Fruit fly (Drosophila melanogaster) whole organism, embryonic: ENCODE results near the gene MED27.

Source experiments
- ATbp ChIP-seq: fragments of 200-800 bp; sonication (Bioruptor generic); optimal IDR thresholded peaks from 2 replicates; lab custom pipeline; 2017; ENCODE audit warnings: missing biosample characterization, mild to moderate bottlenecking, missing genetic modification characterization, missing genetic modification reagents
- CG10267 ChIP-seq: fragments of 200-800 bp; sonication (Bioruptor generic); optimal IDR thresholded peaks from 2 replicates; lab custom pipeline; 2018; ENCODE audit warnings: missing biosample characterization, mild to moderate bottlenecking, missing genetic modification characterization, moderate library complexity
- CG10431 ChIP-seq: fragments of 200-800 bp; sonication (Bioruptor generic); optimal IDR thresholded peaks from 3 replicates; lab custom pipeline; 2018; ENCODE audit warnings: missing biosample characterization, mild to moderate bottlenecking, missing genetic modification characterization
- CG11247 ChIP-seq: fragments of 200-800 bp; sonication (Bioruptor generic); IDR thresholded peaks from 2 replicates; pipeline ENCODE4 v1.3.6; 2022; ENCODE audit warnings: missing biosample characterization, missing genetic modification characterization
- CG12155 ChIP-seq: fragments of 200-800 bp; sonication (Bioruptor generic); optimal IDR thresholded peaks from 3 replicates; lab custom pipeline; 2016; ENCODE audit warnings: missing biosample characterization, missing genetic modification characterization
- CG13775 ChIP-seq: fragments of 200-800 bp; sonication (Bioruptor generic); optimal IDR thresholded peaks from 3 replicates; lab custom pipeline; 2017; ENCODE audit warnings: missing biosample characterization, mild to moderate bottlenecking, missing genetic modification characterization
- CG14441 ChIP-seq: fragments of 200-800 bp; sonication (Bioruptor generic); IDR thresholded peaks from 2 replicates; pipeline ENCODE4 v1.3.6; 2022; ENCODE audit warnings: missing biosample characterization, missing genetic modification characterization
- CG15601 ChIP-seq: fragments of 200-800 bp; sonication (Bioruptor generic); optimal IDR thresholded peaks from 3 replicates; lab custom pipeline; 2019; ENCODE audit warnings: missing biosample characterization, mild to moderate bottlenecking, missing genetic modification characterization, moderate library complexity
- CG15696 ChIP-seq: fragments of 200-800 bp; sonication (Bioruptor generic); optimal IDR thresholded peaks from 2 replicates; lab custom pipeline; 2019; ENCODE audit warnings: missing biosample characterization, mild to moderate bottlenecking, missing genetic modification characterization, moderate library complexity
- CG1832 ChIP-seq: fragments of 200-800 bp; sonication (Bioruptor generic); optimal IDR thresholded peaks from 2 replicates; lab custom pipeline; 2017; ENCODE audit warnings: missing biosample characterization, mild to moderate bottlenecking, missing genetic modification characterization, inconsistent platforms
- CG18764 ChIP-seq: fragments of 200-800 bp; sonication (Bioruptor generic); optimal IDR thresholded peaks from 3 replicates; lab custom pipeline; 2016; ENCODE audit warnings: missing biosample characterization, missing genetic modification characterization
- CG30403 ChIP-seq: fragments of 200-800 bp; sonication (Bioruptor generic); optimal IDR thresholded peaks from 3 replicates; lab custom pipeline; 2016; ENCODE audit warnings: missing biosample characterization, missing genetic modification characterization
- CG3847 ChIP-seq: fragments of 200-800 bp; sonication (Bioruptor generic); IDR thresholded peaks from 2 replicates; pipeline ENCODE4 v1.3.6; 2022; ENCODE audit warnings: missing biosample characterization, missing genetic modification characterization
- CG4282 ChIP-seq: fragments of 200-800 bp; sonication (Bioruptor generic); optimal IDR thresholded peaks from 2 replicates; lab custom pipeline; 2016; ENCODE audit warnings: missing biosample characterization, missing genetic modification characterization
- CG4404 ChIP-seq: fragments of 200-800 bp; sonication (Bioruptor generic); IDR thresholded peaks from 2 replicates; pipeline ENCODE4 v1.3.6; 2022; ENCODE audit warnings: missing biosample characterization, missing genetic modification characterization
- CG9876 ChIP-seq: fragments of 200-800 bp; sonication (Bioruptor generic); optimal IDR thresholded peaks from 2 replicates; lab custom pipeline; 2016; ENCODE audit warnings: missing biosample characterization, missing genetic modification characterization
- Chrac-16 ChIP-seq: fragments of 200-800 bp; sonication (Bioruptor generic); optimal IDR thresholded peaks from 3 replicates; lab custom pipeline; 2016; ENCODE audit warnings: missing biosample characterization, missing genetic modification characterization
- CrebB ChIP-seq: fragments of 200-800 bp; sonication (Bioruptor generic); optimal IDR thresholded peaks from 3 replicates; lab custom pipeline; 2018; ENCODE audit warnings: missing biosample characterization, mild to moderate bottlenecking, missing genetic modification characterization
- D ChIP-seq, 2 experiments: fragments of 200-800 bp in 1 of 2; fragments of >200 bp in 1 of 2; sonication (Bioruptor generic) in 1 of 2; optimal IDR thresholded peaks; 2 replicates in 1 of 2; 3 replicates in 1 of 2; lab custom pipeline; 2017; ENCODE audit warnings: mild to moderate bottlenecking in 1 of 2, missing biosample characterization in 1 of 2, missing genetic modification characterization in 1 of 2, missing genetic modification reagents in 1 of 2
- Dad ChIP-seq: fragments of 200-800 bp; sonication (Bioruptor generic); optimal IDR thresholded peaks from 3 replicates; lab custom pipeline; 2016; ENCODE audit warnings: missing biosample characterization, missing genetic modification characterization
- Doc3 ChIP-seq: fragments of 200-800 bp; sonication (Bioruptor generic); IDR thresholded peaks from 3 replicates; pipeline ENCODE4 v1.3.6; 2022; ENCODE audit warnings: missing biosample characterization, missing genetic modification characterization; ENCODE audit not compliant: partially characterized antibody
- E2f1 ChIP-seq: fragments of 200-800 bp; sonication (Bioruptor generic); IDR thresholded peaks from 2 replicates; pipeline ENCODE4 v1.3.6; 2022; ENCODE audit warnings: missing biosample characterization, missing genetic modification characterization
- E2f2 ChIP-seq: fragments of 200-800 bp; sonication (Bioruptor generic); IDR thresholded peaks from 2 replicates; pipeline ENCODE4 v1.3.6; 2022; ENCODE audit warnings: missing biosample characterization, missing genetic modification characterization
- ERR ChIP-seq: fragments of 200-800 bp; sonication (Bioruptor generic); optimal IDR thresholded peaks from 2 replicates; lab custom pipeline; 2016; ENCODE audit warnings: missing biosample characterization, missing genetic modification characterization
- Ets97D ChIP-seq: fragments of 200-800 bp; sonication (Bioruptor generic); optimal IDR thresholded peaks from 3 replicates; lab custom pipeline; 2016; ENCODE audit warnings: missing biosample characterization, missing genetic modification characterization
- Fer2 ChIP-seq: fragments of 200-800 bp; sonication (Bioruptor generic); optimal IDR thresholded peaks from 2 replicates; lab custom pipeline; 2018; ENCODE audit warnings: missing biosample characterization, mild to moderate bottlenecking, missing genetic modification characterization, moderate library complexity
- HmgD ChIP-seq: fragments of 200-800 bp; sonication (Bioruptor generic); optimal IDR thresholded peaks from 3 replicates; lab custom pipeline; 2016; ENCODE audit warnings: missing biosample characterization, missing genetic modification characterization
- HmgZ ChIP-seq: fragments of 200-800 bp; sonication (Bioruptor generic); optimal IDR thresholded peaks from 2 replicates; lab custom pipeline; 2018; ENCODE audit warnings: missing biosample characterization, mild to moderate bottlenecking, missing genetic modification characterization
- Jarid2 ChIP-seq: fragments of 200-800 bp; sonication (Bioruptor generic); optimal IDR thresholded peaks from 3 replicates; lab custom pipeline; 2017; ENCODE audit warnings: mild to moderate bottlenecking, missing biosample characterization, missing genetic modification reagents, missing genetic modification characterization
- Med ChIP-seq: fragments of 200-800 bp; sonication (Bioruptor generic); peaks from one replicate; lab custom pipeline; 2016; ENCODE audit warnings: missing biosample characterization, missing genetic modification characterization, mild to moderate bottlenecking, inconsistent platforms, moderate library complexity
- Myb ChIP-seq: fragments of 200-800 bp; sonication (Bioruptor generic); optimal IDR thresholded peaks from 2 replicates; lab custom pipeline; 2016; ENCODE audit warnings: missing biosample characterization, missing genetic modification characterization
- Nf-YC ChIP-seq: fragments of 200-800 bp; optimal IDR thresholded peaks from 3 replicates; lab custom pipeline; 2019; ENCODE audit warnings: missing biosample characterization, mild to moderate bottlenecking, missing genetic modification characterization, moderate library complexity
- Oli ChIP-seq: fragments of 200-800 bp; sonication (Bioruptor generic); optimal IDR thresholded peaks from 2 replicates; lab custom pipeline; 2018; ENCODE audit warnings: missing biosample characterization, mild to moderate bottlenecking, missing genetic modification characterization, moderate library complexity
- Six4 ChIP-seq: fragments of 200-800 bp; sonication (Bioruptor generic); optimal IDR thresholded peaks from 2 replicates; lab custom pipeline; 2016; ENCODE audit warnings: missing biosample characterization, missing genetic modification characterization
- ara ChIP-seq: fragments of 200-800 bp; sonication (Bioruptor generic); IDR thresholded peaks from 2 replicates; pipeline ENCODE4 v1.3.6; 2022; ENCODE audit warnings: missing biosample characterization, missing genetic modification characterization
- bigmax ChIP-seq: fragments of 200-800 bp; sonication (Bioruptor generic); optimal IDR thresholded peaks from 2 replicates; lab custom pipeline; 2018; ENCODE audit warnings: missing biosample characterization, mild to moderate bottlenecking, missing genetic modification characterization
- bowl ChIP-seq: fragments of 200-800 bp; sonication (Bioruptor generic); IDR thresholded peaks from 2 replicates; pipeline ENCODE4 v1.3.6; 2022; ENCODE audit warnings: missing biosample characterization, missing genetic modification characterization
- chinmo ChIP-seq: fragments of 200-800 bp; sonication (Bioruptor generic); IDR thresholded peaks from 4 replicates; pipeline ENCODE4 v1.3.6; 2022; ENCODE audit warnings: missing biosample characterization, missing genetic modification characterization; ENCODE audit not compliant: partially characterized antibody
- dysf ChIP-seq: fragments of 200-800 bp; sonication (Bioruptor generic); IDR thresholded peaks from 3 replicates; pipeline ENCODE4 v1.3.6; 2022; ENCODE audit warnings: missing biosample characterization, missing genetic modification characterization
- emc ChIP-seq: fragments of 200-800 bp; sonication (Bioruptor generic); optimal IDR thresholded peaks from 2 replicates; lab custom pipeline; 2016; ENCODE audit warnings: missing biosample characterization, missing genetic modification characterization
- fd64A ChIP-seq: fragments of 200-800 bp; sonication (Bioruptor generic); optimal IDR thresholded peaks from 3 replicates; lab custom pipeline; 2018; ENCODE audit warnings: missing biosample characterization, mild to moderate bottlenecking, missing genetic modification characterization
- hth ChIP-seq: fragments of >200 bp; optimal IDR thresholded peaks from 2 replicates; lab custom pipeline; 2017; ENCODE audit warnings: inconsistent platforms
- ind ChIP-seq: fragments of 200-800 bp; sonication (Bioruptor generic); optimal IDR thresholded peaks from 3 replicates; lab custom pipeline; 2016; ENCODE audit warnings: missing biosample characterization, missing genetic modification characterization
- knrl ChIP-seq: fragments of 200-800 bp; sonication (Bioruptor generic); IDR thresholded peaks from 3 replicates; pipeline ENCODE4 v1.3.6; 2022; ENCODE audit warnings: missing biosample characterization, missing genetic modification characterization; ENCODE audit not compliant: partially characterized antibody
- repo ChIP-seq: fragments of 200-800 bp; sonication (Bioruptor generic); optimal IDR thresholded peaks from 2 replicates; lab custom pipeline; 2016; ENCODE audit warnings: missing biosample characterization, missing genetic modification characterization
- trh ChIP-seq: fragments of 200-800 bp; sonication (Bioruptor generic); optimal IDR thresholded peaks from 2 replicates; lab custom pipeline; 2016; ENCODE audit warnings: missing biosample characterization, missing genetic modification characterization
- tx ChIP-seq: fragments of 200-800 bp; sonication (Bioruptor generic); optimal IDR thresholded peaks from 2 replicates; lab custom pipeline; 2016; ENCODE audit warnings: missing biosample characterization, missing genetic modification characterization
- usp ChIP-seq: fragments of >200 bp; optimal IDR thresholded peaks from 2 replicates; lab custom pipeline; 2017; ENCODE audit warnings: missing biosample characterization, missing genetic modification characterization
- vfl ChIP-seq: fragments of 200-800 bp; sonication (Bioruptor generic); optimal IDR thresholded peaks from 2 replicates; lab custom pipeline; 2016; ENCODE audit warnings: missing biosample characterization, missing genetic modification characterization
- zen ChIP-seq: fragments of 200-800 bp; sonication (Bioruptor generic); optimal IDR thresholded peaks from 3 replicates; lab custom pipeline; 2018; ENCODE audit warnings: missing biosample characterization, mild to moderate bottlenecking, missing genetic modification characterization, moderate library complexity

Gene MED27

DNA sequence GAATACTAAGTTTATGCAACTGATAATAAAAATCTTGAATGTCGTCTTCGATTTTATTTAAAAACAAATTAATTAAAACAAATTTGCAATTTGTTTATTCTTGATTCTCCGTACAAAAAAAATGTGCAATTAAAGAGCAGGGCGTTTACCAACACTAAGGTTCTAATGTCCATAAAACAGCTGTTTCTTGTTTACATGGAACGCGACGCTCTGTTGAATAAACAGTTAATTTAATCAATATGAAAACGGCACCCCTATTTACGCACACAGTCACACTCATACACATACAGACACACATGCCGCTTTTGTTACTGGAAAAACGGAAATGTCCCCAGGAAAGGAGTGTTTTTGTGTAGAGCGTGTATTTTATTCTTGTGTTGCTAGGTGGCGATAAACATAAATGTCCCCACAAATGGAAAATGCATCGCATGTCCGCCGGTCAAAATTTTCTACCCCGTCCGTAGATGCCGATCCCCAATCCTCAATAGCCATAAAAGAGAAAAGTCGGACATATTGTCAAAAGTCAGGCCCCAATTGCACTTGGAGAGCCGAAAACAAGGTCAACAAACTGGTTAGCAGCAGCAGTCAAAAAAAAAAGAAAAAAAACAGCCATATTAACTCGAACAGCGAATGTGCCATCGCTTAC is 31.8 kb upstream of the MED27 start (continued):
- TF ChIP-seq CG4404 (no peak), usp (GFP tag; lab: Kevin White, UChicago) (no peak), Oli (peak; percentile 23), CG14441 (GFP tag; lab: Robert Waterston, UW) (no peak), Doc3 (GFP tag; lab: Robert Waterston, UW) (no peak), ATbp (GFP tag; lab: Kevin White, UChicago) (peak; percentile 93), Ets97D (GFP tag; lab: Kevin White, UChicago) (peak; percentile 63), E2f1 (GFP tag; lab: Robert Waterston, UW) (no peak), fd64A (GFP tag; lab: Kevin White, UChicago) (peak; percentile 86), HmgD (GFP tag; lab: Kevin White, UChicago) (peak; percentile 47), CG10431 (GFP tag; lab: Kevin White, UChicago) (peak; percentile 96), CG15601 (tag; lab: Kevin White, UChicago) (peak; percentile 87), repo (GFP tag; lab: Kevin White, UChicago) (peak; percentile 75), CG12155 (GFP tag; lab: Kevin White, UChicago) (peak; percentile 36), tx (GFP tag; lab: Kevin White, UChicago) (no peak), CrebB (tag; lab: Kevin White, UChicago) (peak; percentile 83), knrl (GFP tag; lab: Robert Waterston, UW) (no peak), Six4 (GFP tag; lab: Kevin White, UChicago) (peak; percentile 67), CG15696 (peak; percentile 92), CG30403 (peak; percentile 42), ara (no peak), CG4282 (GFP tag; lab: Kevin White, UChicago) (peak; percentile 22), Fer2 (tag; lab: Kevin White, UChicago) (peak; percentile 39), CG1832 (GFP tag; lab: Kevin White, UChicago) (no peak), zen (tag; lab: Kevin White, UChicago) (peak; percentile 92), ERR (GFP tag; lab: Kevin White, UChicago) (peak; percentile 68), E2f2 (no peak), dysf (no peak), CG10267 (tag; lab: Kevin White, UChicago) (peak; percentile 97), hth (lab: Kevin White, UChicago) (no peak), Myb (peak; percentile 19), Nf-YC (peak; percentile 43), CG11247 (no peak), emc (GFP tag; lab: Kevin White, UChicago) (peak; percentile 37), CG13775 (GFP tag; lab: Kevin White, UChicago) (peak; percentile 52), trh (GFP tag; lab: Kevin White, UChicago) (peak; percentile 37), Dad (GFP tag; lab: Kevin White, UChicago) (peak; percentile 63), chinmo (no peak), bowl (GFP tag; lab: Robert Waterston, UW) (no peak), HmgZ (tag; lab: Kevin White, UChicago) (peak; percentile 89), bigmax (GFP tag; lab: Kevin White, UChicago) (peak; percentile 62), CG18764 (peak; percentile 70), vfl (GFP tag; lab: Kevin White, UChicago) (peak; percentile 26), D (optimal IDR thresholded peaks at IDR 0.05; lab: Kevin White, UChicago) (no peak), D (GFP tag; optimal IDR thresholded peaks at IDR 0.05; lab: Kevin White, UChicago) (peak; percentile 85), Med (GFP tag; lab: Kevin White, UChicago) (peak; percentile 96), Jarid2 (peak; percentile 28), ind (no peak), CG9876 (GFP tag; lab: Kevin White, UChicago) (peak; percentile 51), Chrac-16 (GFP tag; lab: Kevin White, UChicago) (peak; percentile 38), CG3847 (GFP tag; lab: Robert Waterston, UW) (no peak)
